Fruit fly (Drosophila melanogaster) Kc167 (cell line): ENCODE results near the gene CG14054.

Experiments
- Myc ChIP-seq: fragments of >200 bp; optimal IDR thresholded peaks from 2 replicates; lab custom pipeline; 2017; ENCODE audit warnings: missing external identifiers
- h ChIP-seq: fragments of >200 bp; optimal IDR thresholded peaks from 3 replicates; lab custom pipeline; 2018; ENCODE audit warnings: missing external identifiers
- psq ChIP-seq: fragments of >200 bp; optimal IDR thresholded peaks from 2 replicates; lab custom pipeline; 2017; ENCODE audit warnings: missing external identifiers
- ttk ChIP-seq: sonication (Bioruptor generic); optimal IDR thresholded peaks from 2 replicates; lab custom pipeline; 2017; ENCODE audit warnings: missing external identifiers

dm6 chrX:2043660-2044397, 22.3 kb downstream of the CG14054 start, which contains the start of gene CG4325:
- TF ChIP-seq Myc (lab: Kevin White, UChicago) (no peak), ttk (no peak), psq (no peak), h (lab: Kevin White, UChicago) (no peak)
